Worm (Caenorhabditis elegans): ENCODE data around the gene Y54G11A.1.
"Not testable (repeated sequence)": the region's sequence is repeated elsewhere in the genome, so short reads cannot be mapped to it uniquely, and the experiment has no call there.

Y54G11A.1 gene

DNA sequence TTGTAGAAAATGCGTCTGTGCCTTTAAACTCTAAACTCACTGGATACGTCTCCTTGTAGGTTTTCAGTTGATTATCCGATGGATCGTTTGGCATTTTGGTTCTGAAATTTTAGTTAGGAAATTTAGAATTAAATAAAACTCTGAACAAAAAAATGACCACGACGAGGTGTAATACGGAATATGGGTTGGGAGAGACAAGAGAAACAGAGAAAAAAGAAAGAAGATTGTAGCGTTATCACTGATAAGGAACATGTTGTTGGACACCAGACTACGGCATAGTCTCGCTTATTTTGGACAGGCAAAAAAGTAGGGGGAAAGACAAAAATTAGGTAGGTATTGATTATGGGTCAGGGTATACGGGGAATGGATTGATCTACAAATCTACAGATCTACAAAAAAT, 37.2 kb upstream of the Y54G11A.1 start, which contains the start of gene ctl-1:
TSS of gene ctl-1 (minus strand) at position 101 of the 400 bp plus-strand sequence.
- TF ChIP-seq K02D7.2, tbx-2, ceh-30 (tag; optimal IDR thresholded peaks at IDR 0.05): not testable (repeated sequence)

ce11 chrII:14301927-14302326, 32.9 kb upstream of the Y54G11A.1 start, which contains the start of gene ctl-2:
ctl-2 (minus strand) TSS chrII:14302027.
- TF ChIP-seq unc-55 (GFP tag; optimal IDR thresholded peaks at IDR 0.05); C38D4.7 (GFP tag; optimal IDR thresholded peaks at IDR 0.05); zip-5 (tag; optimal IDR thresholded peaks at IDR 0.05): not testable (repeated sequence)

DNA sequence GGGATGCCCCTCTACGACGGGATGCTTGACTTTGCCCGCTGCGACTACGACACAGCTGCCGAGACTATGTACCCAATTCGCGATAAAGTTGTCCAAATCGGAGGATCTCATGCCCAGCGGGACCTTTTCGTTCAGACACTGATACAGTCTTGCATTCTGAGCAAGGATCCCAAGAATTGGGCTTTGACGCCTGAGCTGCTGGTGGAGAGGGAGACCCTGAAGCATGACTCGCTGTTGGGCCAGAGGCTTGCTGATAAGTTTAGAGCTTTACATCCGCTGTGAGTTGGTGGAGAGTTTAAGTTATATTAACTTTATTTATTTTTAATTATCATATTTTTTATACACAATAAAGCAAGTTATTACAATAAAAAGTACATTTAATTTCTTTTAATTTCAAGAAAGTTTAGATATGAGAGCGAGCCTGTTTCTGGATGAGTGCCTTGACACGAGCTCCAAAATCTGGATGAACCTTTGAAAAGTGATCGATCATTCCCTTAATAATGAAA, 30.3 kb upstream of the Y54G11A.1 start:
- TF ChIP-seq sox-2 (GFP tag; IDR thresholded peaks at IDR 0.05) (no peak), nhr-232 (tag; optimal IDR thresholded peaks at IDR 0.05) (no peak), hlh-6 (tag; optimal IDR thresholded peaks at IDR 0.05) (no peak), Y22D7AL.16 (tag; optimal IDR thresholded peaks at IDR 0.05) (no peak), ceh-30 (tag; optimal IDR thresholded peaks at IDR 0.05) (no peak), npax-4 (tag; optimal IDR thresholded peaks at IDR 0.05) (no peak), ceh-24 (tag; optimal IDR thresholded peaks at IDR 0.05) (no peak), ceh-45 (GFP tag; IDR thresholded peaks at IDR 0.05) (no peak), syd-9 (tag; optimal IDR thresholded peaks at IDR 0.05) (no peak), unc-55 (GFP tag; optimal IDR thresholded peaks at IDR 0.05) (no peak), fax-1 (tag; optimal IDR thresholded peaks at IDR 0.05) (no peak), elt-4 (tag; optimal IDR thresholded peaks at IDR 0.05) (no peak), nhr-11 (tag; optimal IDR thresholded peaks at IDR 0.05) (no peak), unc-42 (tag; optimal IDR thresholded peaks at IDR 0.05) (no peak)

ce11 chrII:14297050-14297449, 28.1 kb upstream of the Y54G11A.1 start, which contains the start of gene Y54G11A.7:
Y54G11A.7 (plus strand) TSS chrII:14297305.
- not testable (repeated sequence) for TF ChIP-seq K09A11.1 (tag; optimal IDR thresholded peaks at IDR 0.05; ENCODE audit: insufficient read depth); ceh-45 (GFP tag; IDR thresholded peaks at IDR 0.05); ceh-22 (tag; optimal IDR thresholded peaks at IDR 0.05)

DNA sequence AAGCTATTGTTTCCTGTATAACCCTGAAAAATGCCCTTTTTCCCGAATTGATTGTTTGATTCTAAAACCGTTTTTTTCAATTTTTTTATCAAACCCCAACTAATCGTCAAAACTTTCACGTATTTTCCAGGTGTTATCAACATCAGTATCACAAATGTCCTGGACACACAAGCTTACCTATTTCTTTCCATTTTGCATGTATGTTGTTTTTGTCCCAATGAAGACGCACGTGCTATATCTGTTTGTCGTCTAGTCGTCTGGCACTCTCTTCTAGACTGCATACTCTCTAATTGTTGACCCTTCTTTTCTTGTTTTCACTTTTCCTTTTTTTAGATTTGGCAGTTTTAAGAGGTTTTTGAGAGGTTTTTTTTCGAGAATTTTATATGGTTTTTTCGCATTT, 27.3 kb upstream of the Y54G11A.1 start:
- peak; percentile 66 for TF ChIP-seq hlh-30 (tag; optimal IDR thresholded peaks at IDR 0.05; ENCODE audit: insufficient read depth)
- no peak for TF ChIP-seq C08G9.2 (tag; optimal IDR thresholded peaks at IDR 0.05)

- TF ChIP-seq fkh-6 (tag; optimal IDR thresholded peaks at IDR 0.05), result no peak
- TF ChIP-seq ama-1 (optimal IDR thresholded peaks at IDR 0.05), result no peak
- no peak for TF ChIP-seq elt-4 (tag; optimal IDR thresholded peaks at IDR 0.05)
- TF ChIP-seq ets-4 (tag; optimal IDR thresholded peaks at IDR 0.05), result no peak
- TF ChIP-seq sdc-2 (tag; optimal IDR thresholded peaks at IDR 0.05), result no peak
- TF ChIP-seq lim-6 (tag; optimal IDR thresholded peaks at IDR 0.05), result no peak
- no peak for TF ChIP-seq odd-2 (tag; optimal IDR thresholded peaks at IDR 0.05)
Observed at ce11 chrII:14294390-14294789, 25.4 kb upstream of the Y54G11A.1 start.

- no peak for TF ChIP-seq fax-1 (tag; optimal IDR thresholded peaks at IDR 0.05)
- TF ChIP-seq unc-86 (tag; optimal IDR thresholded peaks at IDR 0.05), result no peak
- no peak for TF ChIP-seq hlh-13 (GFP tag; optimal IDR thresholded peaks at IDR 0.05)
- no peak for TF ChIP-seq gmeb-2 (tag; optimal IDR thresholded peaks at IDR 0.05)
- no peak for TF ChIP-seq T23F11.4 (GFP tag; optimal IDR thresholded peaks at IDR 0.05)
- no peak for TF ChIP-seq C38D4.7 (GFP tag; optimal IDR thresholded peaks at IDR 0.05)
- no peak for TF ChIP-seq ceh-19 (GFP tag; optimal IDR thresholded peaks at IDR 0.05)
- TF ChIP-seq ceh-48 (tag; optimal IDR thresholded peaks at IDR 0.05), result no peak
- TF ChIP-seq eyg-1 (tag; optimal IDR thresholded peaks at IDR 0.05), result no peak
Observed at ce11 chrII:14292519-14292918, 23.5 kb upstream of the Y54G11A.1 start, which contains the start of gene Y54G11A.4. Y54G11A.4 (plus strand) TSS chrII:14292819.
